Fruit fly (Drosophila melanogaster): ENCODE data around the gene CG34011.
A peak's percentile ranks its signal among the peaks of the same experiment; 100 is the strongest.

The CG34011 gene

dm6 chr2L:5743537-5744148 lies 27.1 kb downstream of the CG34011 start (continued):
- TF ChIP-seq crp (GFP tag; optimal IDR thresholded peaks at IDR 0.05) (no peak), CG3065 (GFP tag; optimal IDR thresholded peaks at IDR 0.05) (peak; percentile 38), Max (GFP tag; optimal IDR thresholded peaks at IDR 0.05) (no peak), repo (GFP tag; optimal IDR thresholded peaks at IDR 0.05) (no peak), CG9797 (GFP tag; optimal IDR thresholded peaks at IDR 0.05) (no peak), tx (GFP tag; optimal IDR thresholded peaks at IDR 0.05) (no peak), CG7556 (GFP tag; optimal IDR thresholded peaks at IDR 0.05) (peak; percentile 16), CG12659 (GFP tag; optimal IDR thresholded peaks at IDR 0.05) (peak; percentile 24), CG10321 (GFP tag; IDR thresholded peaks at IDR 0.05) (no peak), abd-A (tag; optimal IDR thresholded peaks at IDR 0.05) (no peak), bowl (GFP tag; IDR thresholded peaks at IDR 0.05) (no peak), Dip2 (GFP tag; IDR thresholded peaks at IDR 0.05) (no peak), CG11247 (GFP tag; IDR thresholded peaks at IDR 0.05) (no peak), CG18011 (GFP tag; optimal IDR thresholded peaks at IDR 0.05) (no peak), CG9215 (GFP tag; IDR thresholded peaks at IDR 0.05) (no peak), ac (GFP tag; optimal IDR thresholded peaks at IDR 0.05) (no peak), E2f1 (GFP tag; IDR thresholded peaks at IDR 0.05) (peak; percentile 11; the same call in 1 of the 2 replicates), fru (optimal IDR thresholded peaks at IDR 0.05) (no peak), mam (GFP tag; optimal IDR thresholded peaks at IDR 0.05) (no peak), bigmax (GFP tag; optimal IDR thresholded peaks at IDR 0.05) (no peak), jumu (GFP tag; optimal IDR thresholded peaks at IDR 0.05) (no peak), Hmr (GFP tag; optimal IDR thresholded peaks at IDR 0.05) (peak; percentile 30), CG2678 (tag; optimal IDR thresholded peaks at IDR 0.05) (peak; percentile 52), run (tag; optimal IDR thresholded peaks at IDR 0.05) (no peak), esg (GFP tag; conservative IDR thresholded peaks at IDR 0.05) (0 out of 2 replicates have a peak, but pooled peaks have one; percentile 12), Aef1 (GFP tag; IDR thresholded peaks at IDR 0.05) (no peak), CG8388 (GFP tag; optimal IDR thresholded peaks at IDR 0.05) (no peak), CG9876 (GFP tag; optimal IDR thresholded peaks at IDR 0.05) (no peak), Vsx1 (GFP tag; optimal IDR thresholded peaks at IDR 0.05) (no peak), CG11504 (tag; optimal IDR thresholded peaks at IDR 0.05) (peak; percentile 99), CG8281 (tag; optimal IDR thresholded peaks at IDR 0.05) (no peak), CG7928 (GFP tag; optimal IDR thresholded peaks at IDR 0.05) (no peak), CG17802 (tag; optimal IDR thresholded peaks at IDR 0.05) (no peak), MBD-R2 (GFP tag; IDR thresholded peaks at IDR 0.05) (no peak), chif (GFP tag; optimal IDR thresholded peaks at IDR 0.05) (no peak), Dll (GFP tag; IDR thresholded peaks at IDR 0.05; ENCODE audit: partially characterized antibody) (no peak), Ada2b (GFP tag; IDR thresholded peaks at IDR 0.05) (peak; percentile 37), Spps (tag; optimal IDR thresholded peaks at IDR 0.05) (no peak), CoRest (tag; optimal IDR thresholded peaks at IDR 0.05) (peak; percentile 20), croc (GFP tag; conservative IDR thresholded peaks at IDR 0.05) (no peak), Hr78 (GFP tag; optimal IDR thresholded peaks at IDR 0.05) (no peak), unpg (GFP tag; optimal IDR thresholded peaks at IDR 0.05) (peak; percentile 47), CG4424 (GFP tag; optimal IDR thresholded peaks at IDR 0.05) (peak; percentile 7), CG17359 (tag; optimal IDR thresholded peaks at IDR 0.05) (peak; percentile 40), ttk (GFP tag; IDR thresholded peaks at IDR 0.05) (no peak), CG32532 (GFP tag; IDR thresholded peaks at IDR 0.05) (no peak; the same call in 1 of the 2 replicates), stc (GFP tag; IDR thresholded peaks at IDR 0.05) (peak; percentile 57), CG4707 (GFP tag; optimal IDR thresholded peaks at IDR 0.05) (no peak), CG7745 (tag; optimal IDR thresholded peaks at IDR 0.05) (no peak), nom (GFP tag; optimal IDR thresholded peaks at IDR 0.05) (no peak)
